Fruit fly (Drosophila melanogaster) whole organism, embryonic: Measurements from ENCODE around the gene eIF4A.
A peak's percentile ranks its signal among the peaks of the same experiment; 100 is the strongest.

Experiments used
- Aef1 ChIP-seq: fragments of 200-800 bp; sonication (Bioruptor generic); IDR thresholded peaks from 3 replicates; pipeline ENCODE4 v1.3.6; 2022; ENCODE audit warnings: missing biosample characterization, missing genetic modification characterization
- CG11093 ChIP-seq: fragments of 200-800 bp; sonication (Bioruptor generic); IDR thresholded peaks from 3 replicates; pipeline ENCODE4 v1.3.6; 2022; ENCODE audit warnings: missing biosample characterization, missing genetic modification characterization
- CG14965 ChIP-seq: fragments of 200-800 bp; sonication (Bioruptor generic); optimal IDR thresholded peaks from 2 replicates; lab custom pipeline; 2016; ENCODE audit warnings: missing biosample characterization, missing genetic modification characterization, borderline replicate concordance
- CG15696 ChIP-seq: fragments of 200-800 bp; sonication (Bioruptor generic); optimal IDR thresholded peaks from 2 replicates; lab custom pipeline; 2019; ENCODE audit warnings: missing biosample characterization, mild to moderate bottlenecking, missing genetic modification characterization, moderate library complexity
- CG16779 ChIP-seq: fragments of 200-800 bp; sonication (Bioruptor generic); IDR thresholded peaks from 2 replicates; pipeline ENCODE4 v1.3.6; 2022; ENCODE audit warnings: missing biosample characterization, missing genetic modification characterization
- CG17829 ChIP-seq: fragments of 200-800 bp; optimal IDR thresholded peaks from 2 replicates; lab custom pipeline; 2019; ENCODE audit warnings: missing biosample characterization, mild to moderate bottlenecking, missing genetic modification characterization, moderate library complexity
- CG18262 ChIP-seq: fragments of 200-800 bp; optimal IDR thresholded peaks from 3 replicates; lab custom pipeline; 2019; ENCODE audit warnings: missing biosample characterization, mild to moderate bottlenecking, missing genetic modification characterization, moderate library complexity
- CG2678 ChIP-seq: fragments of 200-800 bp; sonication (Bioruptor generic); optimal IDR thresholded peaks from 3 replicates; lab custom pipeline; 2019; ENCODE audit warnings: missing biosample characterization, mild to moderate bottlenecking, missing genetic modification characterization, moderate library complexity
- CG31224 ChIP-seq: fragments of 200-800 bp; sonication (Bioruptor generic); IDR thresholded peaks from 2 replicates; pipeline ENCODE4 v1.3.6; 2022; ENCODE audit warnings: missing biosample characterization, missing genetic modification characterization
- CG32767 ChIP-seq: fragments of 200-800 bp; sonication (Bioruptor generic); IDR thresholded peaks from 2 replicates; pipeline ENCODE4 v1.3.6; 2022; ENCODE audit warnings: missing biosample characterization, missing genetic modification characterization
- CG3995 ChIP-seq: fragments of 200-800 bp; sonication (Bioruptor generic); optimal IDR thresholded peaks from 3 replicates; lab custom pipeline; 2016; ENCODE audit warnings: missing biosample characterization, missing genetic modification characterization
- CG6175 ChIP-seq: fragments of 200-800 bp; sonication (Bioruptor generic); IDR thresholded peaks from 3 replicates; pipeline ENCODE4 v1.3.6; 2022; ENCODE audit warnings: missing biosample characterization, missing genetic modification characterization
- CG6272 ChIP-seq: fragments of 200-800 bp; sonication (Bioruptor generic); IDR thresholded peaks from 2 replicates; pipeline ENCODE4 v1.3.6; 2022; ENCODE audit warnings: missing biosample characterization, missing genetic modification characterization
- CG7786 ChIP-seq: fragments of 200-800 bp; sonication (Bioruptor generic); optimal IDR thresholded peaks from 2 replicates; lab custom pipeline; 2016; ENCODE audit warnings: missing biosample characterization, missing genetic modification characterization
- Camta ChIP-seq: fragments of 200-800 bp; sonication (Bioruptor generic); optimal IDR thresholded peaks from 2 replicates; lab custom pipeline; 2016; ENCODE audit warnings: missing biosample characterization, missing genetic modification characterization
- ERR ChIP-seq: fragments of 200-800 bp; sonication (Bioruptor generic); optimal IDR thresholded peaks from 2 replicates; lab custom pipeline; 2016; ENCODE audit warnings: missing biosample characterization, missing genetic modification characterization
- Fer2 ChIP-seq: fragments of 200-800 bp; sonication (Bioruptor generic); optimal IDR thresholded peaks from 2 replicates; lab custom pipeline; 2018; ENCODE audit warnings: missing biosample characterization, mild to moderate bottlenecking, missing genetic modification characterization, moderate library complexity
- HLHmδ ChIP-seq: fragments of 200-800 bp; sonication (Bioruptor generic); optimal IDR thresholded peaks from 2 replicates; lab custom pipeline; 2018; ENCODE audit warnings: missing biosample characterization, mild to moderate bottlenecking, missing genetic modification characterization, moderate library complexity
- HmgD ChIP-seq: fragments of 200-800 bp; sonication (Bioruptor generic); optimal IDR thresholded peaks from 3 replicates; lab custom pipeline; 2016; ENCODE audit warnings: missing biosample characterization, missing genetic modification characterization
- Hr3 ChIP-seq: fragments of 200-800 bp; sonication (Bioruptor generic); optimal IDR thresholded peaks from 3 replicates; lab custom pipeline; 2016; ENCODE audit warnings: missing biosample characterization, missing genetic modification characterization
- Hr51 ChIP-seq, 2 experiments: fragments of 200-800 bp; sonication (Bioruptor generic); optimal IDR thresholded peaks; 2 replicates in 1 of 2; 3 replicates in 1 of 2; lab custom pipeline; 2016 to 2018; ENCODE audit warnings: missing biosample characterization in 2 of 2, missing genetic modification characterization in 2 of 2, mild to moderate bottlenecking in 1 of 2, moderate library complexity in 1 of 2
- Mad ChIP-seq: fragments of 200-800 bp; sonication (Bioruptor generic); optimal IDR thresholded peaks from 2 replicates; lab custom pipeline; 2016; ENCODE audit warnings: missing biosample characterization, missing genetic modification characterization
- Nf-YA ChIP-seq: fragments of 200-800 bp; sonication (Bioruptor generic); IDR thresholded peaks from 2 replicates; pipeline ENCODE4 v1.3.6; 2022; ENCODE audit warnings: missing biosample characterization, missing genetic modification characterization
- Poxn ChIP-seq: fragments of 200-800 bp; sonication (Bioruptor generic); IDR thresholded peaks from 2 replicates; pipeline ENCODE4 v1.3.6; 2022; ENCODE audit warnings: missing biosample characterization, missing genetic modification characterization
- Sin3A ChIP-seq: fragments of >200 bp; optimal IDR thresholded peaks from 2 replicates; lab custom pipeline; 2018
- Taf1 ChIP-seq: fragments of 200-800 bp; sonication (Bioruptor generic); IDR thresholded peaks from 2 replicates; pipeline ENCODE4 v1.3.6; 2022; ENCODE audit warnings: missing biosample characterization, missing genetic modification characterization
- Usf ChIP-seq: fragments of 200-800 bp; sonication (Bioruptor generic); optimal IDR thresholded peaks from 2 replicates; lab custom pipeline; 2017; ENCODE audit warnings: missing genotype, missing biosample characterization, missing genetic modification characterization
- Xrp1 ChIP-seq: fragments of 200-800 bp; sonication (Bioruptor generic); IDR thresholded peaks from 2 replicates; pipeline ENCODE4 v1.3.6; 2022; ENCODE audit warnings: missing biosample characterization, missing genetic modification characterization
- ac ChIP-seq: fragments of 200-800 bp; sonication (Bioruptor generic); optimal IDR thresholded peaks from 3 replicates; lab custom pipeline; 2017; ENCODE audit warnings: missing biosample characterization, mild to moderate bottlenecking, missing genetic modification characterization
- bsh ChIP-seq, 2 experiments: fragments of 200-800 bp; sonication (Bioruptor generic); optimal IDR thresholded peaks; 2 replicates each; lab custom pipeline; 2017 to 2018; ENCODE audit warnings: mild to moderate bottlenecking in 2 of 2, missing biosample characterization in 2 of 2, missing genetic modification characterization in 2 of 2, moderate library complexity in 1 of 2
- btn ChIP-seq: fragments of 200-800 bp; sonication (Bioruptor generic); optimal IDR thresholded peaks from 2 replicates; lab custom pipeline; 2016; ENCODE audit warnings: missing biosample characterization, missing genetic modification characterization
- cas ChIP-seq: fragments of 200-800 bp; sonication (Bioruptor generic); IDR thresholded peaks from 2 replicates; pipeline ENCODE4 v1.3.6; 2022; ENCODE audit warnings: missing biosample characterization, missing genetic modification characterization
- ci ChIP-seq: fragments of 200-800 bp; sonication (Bioruptor generic); IDR thresholded peaks from 3 replicates; pipeline ENCODE4 v1.3.6; 2022; ENCODE audit warnings: missing biosample characterization, missing genetic modification characterization
- crol ChIP-seq: fragments of 200-800 bp; sonication (Bioruptor generic); IDR thresholded peaks from 2 replicates; pipeline ENCODE4 v1.3.6; 2022; ENCODE audit warnings: missing biosample characterization, missing genetic modification characterization
- emc ChIP-seq: fragments of 200-800 bp; sonication (Bioruptor generic); optimal IDR thresholded peaks from 2 replicates; lab custom pipeline; 2016; ENCODE audit warnings: missing biosample characterization, missing genetic modification characterization
- fd3F ChIP-seq: fragments of 200-800 bp; sonication (Bioruptor generic); optimal IDR thresholded peaks from 2 replicates; lab custom pipeline; 2018; ENCODE audit warnings: missing biosample characterization, mild to moderate bottlenecking, missing genetic modification characterization, moderate library complexity
- ham ChIP-seq: fragments of 200-800 bp; sonication (Bioruptor generic); IDR thresholded peaks from 2 replicates; pipeline ENCODE4 v1.3.6; 2022; ENCODE audit warnings: missing biosample characterization, missing genetic modification characterization
- ken ChIP-seq: fragments of 200-800 bp; sonication (Bioruptor generic); IDR thresholded peaks from 3 replicates; pipeline ENCODE4 v1.3.6; 2022; ENCODE audit warnings: missing biosample characterization, missing genetic modification characterization
- klu ChIP-seq: fragments of 200-800 bp; sonication (Bioruptor generic); IDR thresholded peaks from 2 replicates; pipeline ENCODE4 v1.3.6; 2022; ENCODE audit warnings: missing biosample characterization, missing genetic modification characterization
- lbe ChIP-seq: fragments of 200-800 bp; sonication (Bioruptor generic); optimal IDR thresholded peaks from 2 replicates; lab custom pipeline; 2016; ENCODE audit warnings: missing biosample characterization, mild to moderate bottlenecking, missing genetic modification characterization
- repo ChIP-seq: fragments of 200-800 bp; sonication (Bioruptor generic); optimal IDR thresholded peaks from 2 replicates; lab custom pipeline; 2016; ENCODE audit warnings: missing biosample characterization, missing genetic modification characterization
- schlank ChIP-seq: fragments of 200-800 bp; sonication (Bioruptor generic); optimal IDR thresholded peaks from 2 replicates; lab custom pipeline; 2018; ENCODE audit warnings: missing biosample characterization, mild to moderate bottlenecking, missing genetic modification characterization
- sim ChIP-seq: fragments of 200-800 bp; sonication (Bioruptor generic); IDR thresholded peaks from 2 replicates; pipeline ENCODE4 v1.3.6; 2022; ENCODE audit warnings: missing biosample characterization, missing genetic modification characterization
- sisA ChIP-seq: fragments of 200-800 bp; sonication (Bioruptor generic); IDR thresholded peaks from 2 replicates; pipeline ENCODE4 v1.3.6; 2022; ENCODE audit warnings: missing biosample characterization, missing genetic modification characterization
- ssp ChIP-seq: fragments of 200-800 bp; sonication (Bioruptor generic); IDR thresholded peaks from 2 replicates; pipeline ENCODE4 v1.3.6; 2022; ENCODE audit warnings: missing biosample characterization, missing genetic modification characterization
- tio ChIP-seq: fragments of 200-800 bp; sonication (Bioruptor generic); optimal IDR thresholded peaks from 2 replicates; lab custom pipeline; 2017; ENCODE audit warnings: missing biosample characterization, missing genetic modification characterization, inconsistent platforms
- trem ChIP-seq: fragments of 200-800 bp; optimal IDR thresholded peaks from 3 replicates; lab custom pipeline; 2019; ENCODE audit warnings: missing biosample characterization, mild to moderate bottlenecking, missing genetic modification characterization, moderate library complexity
- unpg ChIP-seq: fragments of 200-800 bp; sonication (Bioruptor generic); optimal IDR thresholded peaks from 3 replicates; lab custom pipeline; 2018; ENCODE audit warnings: missing biosample characterization, mild to moderate bottlenecking, missing genetic modification characterization, moderate library complexity
- yki ChIP-seq: fragments of >200 bp; optimal IDR thresholded peaks from 3 replicates; lab custom pipeline; 2018
- z ChIP-seq: fragments of 200-800 bp; sonication (Bioruptor generic); IDR thresholded peaks from 3 replicates; pipeline ENCODE4 v1.3.6; 2022; ENCODE audit warnings: missing biosample characterization, missing genetic modification characterization

Gene eIF4A

DNA sequence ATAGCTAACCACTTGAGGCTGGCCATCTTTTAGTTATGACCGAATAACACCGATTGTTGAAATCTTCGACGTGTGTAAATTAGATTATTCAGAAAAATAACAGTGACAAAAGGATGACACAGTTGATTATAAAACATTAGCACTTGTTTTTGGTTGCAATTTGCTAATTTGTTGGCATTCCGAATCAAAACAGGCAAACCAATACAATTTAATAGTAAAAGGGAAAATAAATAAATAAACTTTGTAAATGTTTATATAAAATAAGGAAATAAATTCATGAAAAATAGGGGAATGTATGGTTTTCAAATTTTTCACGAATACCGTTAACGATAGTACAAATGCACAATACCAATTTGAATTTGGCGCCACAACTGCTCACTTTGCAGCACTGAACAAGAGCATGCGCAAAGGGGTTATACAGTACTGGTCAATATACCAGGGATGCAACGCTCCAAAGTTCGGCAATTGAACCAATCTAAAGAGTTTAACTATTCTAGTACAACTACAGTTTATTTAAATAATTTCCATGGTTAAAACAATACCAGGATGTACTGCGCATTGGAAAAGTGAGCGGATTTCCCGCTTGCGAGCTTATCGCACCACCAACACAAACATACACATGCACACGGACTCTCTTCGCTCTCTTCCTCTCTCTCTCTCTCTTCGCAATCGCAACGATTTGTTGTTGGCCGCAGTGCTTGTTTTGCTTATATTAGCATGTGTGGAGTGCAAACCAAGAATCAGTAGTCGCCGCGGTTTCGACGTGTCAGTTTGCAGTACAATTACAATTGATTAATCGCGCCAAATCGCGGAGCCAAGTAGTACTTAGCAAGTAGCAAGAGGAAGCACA lies 38.1 kb upstream of the eIF4A start, which contains the start of the genes Sfp26Ad and Gpdh1 (continued):
- TF ChIP-seq CG3995 (GFP tag; lab: Kevin White, UChicago): peak; percentile 50
- TF ChIP-seq Hr3 (GFP tag; lab: Kevin White, UChicago): peak; percentile 70
- 0 out of 2 replicates have a peak, but pooled peaks have one; percentile 7 for TF ChIP-seq Taf1
- TF ChIP-seq Nf-YA (GFP tag; lab: Robert Waterston, UW): peak; percentile 36
- TF ChIP-seq sisA: peak; percentile 65
- TF ChIP-seq CG16779: peak; percentile 69
- peak; percentile 63 for TF ChIP-seq CG18262 (tag; lab: Kevin White, UChicago)
- no peak for TF ChIP-seq CG11093 (GFP tag; lab: Robert Waterston, UW)
- TF ChIP-seq btn (GFP tag; lab: Kevin White, UChicago): peak; percentile 11
- peak; percentile 61 for TF ChIP-seq trem (tag; lab: Kevin White, UChicago)
- TF ChIP-seq Mad (GFP tag; lab: Kevin White, UChicago): peak; percentile 80
- peak; percentile 80 for TF ChIP-seq lbe (GFP tag; lab: Kevin White, UChicago)
- TF ChIP-seq HLHmδ (GFP tag; lab: Kevin White, UChicago): peak; percentile 28
- peak; percentile 48 for TF ChIP-seq tio (GFP tag; lab: Kevin White, UChicago)
- peak; percentile 27 for TF ChIP-seq CG14965
- TF ChIP-seq Hr51 (GFP tag; optimal IDR thresholded peaks at IDR 0.05; lab: Kevin White, UChicago): peak; percentile 64 to 88
- TF ChIP-seq fd3F (GFP tag; lab: Kevin White, UChicago): peak; percentile 74
- TF ChIP-seq unpg (GFP tag; lab: Kevin White, UChicago): peak; percentile 68
- peak; percentile 43 for TF ChIP-seq Fer2 (tag; lab: Kevin White, UChicago)
- TF ChIP-seq CG17829: peak; percentile 73
- TF ChIP-seq crol (GFP tag; lab: Robert Waterston, UW): no peak
- peak; percentile 46; the same call in 1 of the 2 replicates for TF ChIP-seq klu (GFP tag; lab: Robert Waterston, UW)
- peak; percentile 57; the same call in 2 of the 3 replicates for TF ChIP-seq CG6175 (GFP tag; lab: Robert Waterston, UW)
- peak; percentile 58 for TF ChIP-seq Sin3A (lab: Kevin White, UChicago)
- peak; percentile 91 for TF ChIP-seq ci (GFP tag; lab: Robert Waterston, UW)
- TF ChIP-seq ssp (GFP tag; lab: Robert Waterston, UW): peak; percentile 54
- peak; percentile 61; the same call in 1 of the 2 replicates for TF ChIP-seq CG32767 (GFP tag; lab: Robert Waterston, UW)
- TF ChIP-seq ac (GFP tag; lab: Kevin White, UChicago): no peak
- 0 out of 2 replicates have a peak, but pooled peaks have one; percentile 14 for TF ChIP-seq cas (GFP tag; lab: Robert Waterston, UW)
- TF ChIP-seq CG31224 (GFP tag; lab: Robert Waterston, UW): no peak
- TF ChIP-seq bsh (GFP tag; optimal IDR thresholded peaks at IDR 0.05; lab: Kevin White, UChicago): peak; percentile 39 to 62
- TF ChIP-seq ERR: peak; percentile 72
- TF ChIP-seq ham: peak; percentile 10; the same call in 1 of the 2 replicates
- 0 out of 3 replicates have a peak, but pooled peaks have one; percentile 22 for TF ChIP-seq z (GFP tag; lab: Robert Waterston, UW)
- TF ChIP-seq CG2678 (tag; lab: Kevin White, UChicago): peak; percentile 72
- no peak for TF ChIP-seq Poxn (GFP tag; lab: Robert Waterston, UW)
- TF ChIP-seq sim (GFP tag; lab: Robert Waterston, UW): peak; percentile 32; the same call in 1 of the 2 replicates
- TF ChIP-seq Xrp1: peak; percentile 74
- TF ChIP-seq CG7786: peak; percentile 77
- peak; percentile 85 for TF ChIP-seq yki
- no peak for TF ChIP-seq schlank (tag; lab: Kevin White, UChicago)
- TF ChIP-seq ken (GFP tag; lab: Robert Waterston, UW): peak; percentile 72
- peak; percentile 15 for TF ChIP-seq Usf
- TF ChIP-seq emc (GFP tag; lab: Kevin White, UChicago): peak; percentile 58
- peak; percentile 63; the same call in 1 of the 3 replicates for TF ChIP-seq Aef1 (GFP tag; lab: Robert Waterston, UW)
- TF ChIP-seq Camta (GFP tag; lab: Kevin White, UChicago): peak; percentile 73
- no peak; the same call in 1 of the 2 replicates for TF ChIP-seq CG6272
- peak; percentile 44 for TF ChIP-seq HmgD (GFP tag; lab: Kevin White, UChicago)
- peak; percentile 72 for TF ChIP-seq repo (GFP tag; lab: Kevin White, UChicago)
- peak; percentile 46 for TF ChIP-seq CG15696 (tag; lab: Kevin White, UChicago)
